Fruit fly (Drosophila melanogaster): ENCODE data around the gene CG10650.

CG10650 gene

dm6 chr2L:18948724-18949108, 47.0 kb downstream of the CG10650 start, which contains the start of gene CG10428 (continued):
- TF ChIP-seq BEAF-32 (GFP tag; optimal IDR thresholded peaks at IDR 0.05) = peak; percentile 55
- peak; percentile 56; the same call in 1 of the 2 replicates for TF ChIP-seq hbn (GFP tag; IDR thresholded peaks at IDR 0.05; ENCODE audit: partially characterized antibody)
- TF ChIP-seq unc-4 (GFP tag; IDR thresholded peaks at IDR 0.05; ENCODE audit: partially characterized antibody) = peak; percentile 60
- 0 out of 2 replicates have a peak, but pooled peaks have one; percentile 52 for TF ChIP-seq ato (GFP tag; IDR thresholded peaks at IDR 0.05; ENCODE audit: partially characterized antibody)
- peak; percentile 46; the same call in 1 of the 2 replicates for TF ChIP-seq nerfin-2 (GFP tag; IDR thresholded peaks at IDR 0.05; ENCODE audit: partially characterized antibody)
- TF ChIP-seq MBD-R2 (GFP tag; IDR thresholded peaks at IDR 0.05) = peak; percentile 69
- no peak for TF ChIP-seq CG17359 (tag; optimal IDR thresholded peaks at IDR 0.05)
- TF ChIP-seq stwl (tag; optimal IDR thresholded peaks at IDR 0.05) = peak; percentile 23
- TF ChIP-seq CG1233 (GFP tag; optimal IDR thresholded peaks at IDR 0.05) = no peak
- TF ChIP-seq crp (GFP tag; optimal IDR thresholded peaks at IDR 0.05) = peak in 1 of 2 experiments; percentile 84
- TF ChIP-seq sug (tag; optimal IDR thresholded peaks at IDR 0.05) = peak; percentile 99
- TF ChIP-seq pzg (GFP tag; optimal IDR thresholded peaks at IDR 0.05) = peak; percentile 69
- peak; percentile 64 for TF ChIP-seq CG4617 (GFP tag; optimal IDR thresholded peaks at IDR 0.05; ENCODE audit: borderline replicate concordance)
- TF ChIP-seq CG11560 (tag; IDR thresholded peaks at IDR 0.05) = peak; percentile 13; the same call in 1 of the 3 replicates
- TF ChIP-seq CG33213 (GFP tag; optimal IDR thresholded peaks at IDR 0.05) = no peak
- peak; percentile 63; the same call in 1 of the 2 replicates for TF ChIP-seq Bgb (GFP tag; IDR thresholded peaks at IDR 0.05; ENCODE audit: partially characterized antibody)
- peak; percentile 27; the same call in 1 of the 3 replicates for TF ChIP-seq CG7963 (GFP tag; IDR thresholded peaks at IDR 0.05; ENCODE audit: partially characterized antibody)
- TF ChIP-seq CG17385 (GFP tag; optimal IDR thresholded peaks at IDR 0.05) = peak; percentile 99
- peak; percentile 93 for TF ChIP-seq Dref (GFP tag; IDR thresholded peaks at IDR 0.05)
- peak; percentile 67 for TF ChIP-seq bbx (GFP tag; IDR thresholded peaks at IDR 0.05; ENCODE audit: partially characterized antibody)
- peak; percentile 34; the same call in 1 of the 3 replicates for TF ChIP-seq CG6791 (GFP tag; IDR thresholded peaks at IDR 0.05; ENCODE audit: partially characterized antibody)
- peak; percentile 50 for TF ChIP-seq Scr (GFP tag; IDR thresholded peaks at IDR 0.05; ENCODE audit: partially characterized antibody)
- TF ChIP-seq Sry-δ (GFP tag; optimal IDR thresholded peaks at IDR 0.05) = peak; percentile 45
- peak; percentile 56 for TF ChIP-seq MESR4 (GFP tag; optimal IDR thresholded peaks at IDR 0.05)
- TF ChIP-seq trem (tag; optimal IDR thresholded peaks at IDR 0.05) = peak; percentile 46

dm6 chr2L:18948065-18948723, 47.5 kb downstream of the CG10650 start:
- TF ChIP-seq CG12942 (GFP tag; optimal IDR thresholded peaks at IDR 0.05) = peak; percentile 48
- TF ChIP-seq ATbp (GFP tag; optimal IDR thresholded peaks at IDR 0.05) = peak; percentile 86
- TF ChIP-seq Blimp-1 (GFP tag; optimal IDR thresholded peaks at IDR 0.05) = peak; percentile 81
- peak; percentile 77 for TF ChIP-seq CG10209 (GFP tag; optimal IDR thresholded peaks at IDR 0.05)
- peak; percentile 66 for TF ChIP-seq CG30431 (GFP tag; optimal IDR thresholded peaks at IDR 0.05)
- peak; percentile 66; the same call in 1 of the 2 replicates for TF ChIP-seq Drgx (GFP tag; IDR thresholded peaks at IDR 0.05)
- peak; percentile 82 for TF ChIP-seq CG3407 (GFP tag; optimal IDR thresholded peaks at IDR 0.05)
- peak; percentile 86 for TF ChIP-seq nmo (GFP tag; optimal IDR thresholded peaks at IDR 0.05)
- TF ChIP-seq az2 (GFP tag; optimal IDR thresholded peaks at IDR 0.05) = peak; percentile 81
- TF ChIP-seq Myb (GFP tag; optimal IDR thresholded peaks at IDR 0.05) = no peak
- peak; percentile 44 for TF ChIP-seq CG12659 (GFP tag; optimal IDR thresholded peaks at IDR 0.05)
- TF ChIP-seq slp2 (GFP tag; optimal IDR thresholded peaks at IDR 0.05) = peak; percentile 55
- TF ChIP-seq tap (tag; optimal IDR thresholded peaks at IDR 0.05) = peak; percentile 62
- TF ChIP-seq CG1529 (GFP tag; optimal IDR thresholded peaks at IDR 0.05) = peak; percentile 87
- TF ChIP-seq CG13424 (tag; optimal IDR thresholded peaks at IDR 0.05) = peak; percentile 91
- peak; percentile 68 for TF ChIP-seq CG16815 (GFP tag; optimal IDR thresholded peaks at IDR 0.05)
- TF ChIP-seq usp (GFP tag; optimal IDR thresholded peaks at IDR 0.05) = no peak
- peak; percentile 25 for TF ChIP-seq cato (GFP tag; optimal IDR thresholded peaks at IDR 0.05; ENCODE audit: borderline replicate concordance)
- peak; percentile 40 for TF ChIP-seq CG15269 (tag; optimal IDR thresholded peaks at IDR 0.05)
- TF ChIP-seq Sox102F (GFP tag; optimal IDR thresholded peaks at IDR 0.05) = peak; percentile 85
- peak; percentile 8 for TF ChIP-seq CG5245 (GFP tag; optimal IDR thresholded peaks at IDR 0.05)
- no peak for TF ChIP-seq sc (optimal IDR thresholded peaks at IDR 0.05)
- peak; percentile 81 for TF ChIP-seq sc (GFP tag; optimal IDR thresholded peaks at IDR 0.05)

Measured in whole organism, embryonic.